Fruit fly (Drosophila melanogaster): Measurements from ENCODE around the gene hwt.

DNA sequence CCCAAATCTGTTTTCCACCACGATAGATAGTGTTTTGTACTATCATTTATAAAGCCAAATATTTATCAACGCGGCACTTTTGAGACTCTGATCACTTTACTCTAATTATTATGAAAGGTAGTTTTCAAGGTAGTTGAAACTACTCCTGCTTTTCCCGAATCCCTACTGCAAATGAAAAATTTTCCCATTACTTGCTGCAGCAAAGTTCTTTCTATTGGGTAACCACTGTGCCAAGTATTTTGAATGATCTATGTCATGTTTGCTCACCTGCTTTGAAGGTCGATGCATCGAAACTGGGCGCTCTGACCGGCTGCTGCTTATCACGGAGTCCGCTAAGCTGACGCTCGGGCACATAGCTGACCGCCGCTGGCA, 13.0 kb upstream of the hwt start:
- TF ChIP-seq psq (optimal IDR thresholded peaks at IDR 0.05) (no peak), EcR (GFP tag; optimal IDR thresholded peaks at IDR 0.05) (no peak)

Measured in whole organism.